Worm (Caenorhabditis elegans) whole organism, L2 larva: ENCODE measurements around the gene ZC506.1.

Source experiments
- ceh-82 ChIP-seq: fragments of 150-350 bp; optimal IDR thresholded peaks from 2 replicates; lab custom pipeline; 2014; ENCODE audit warnings: missing biosample characterization, missing genetic modification characterization
- lin-39 ChIP-seq: fragments of 150-350 bp; optimal IDR thresholded peaks from 2 replicates; lab custom pipeline; 2014; ENCODE audit warnings: missing biosample characterization, missing genetic modification reagents, missing genetic modification characterization
- nhr-237 ChIP-seq: fragments of 150-350 bp; optimal IDR thresholded peaks from 2 replicates; lab custom pipeline; 2014; ENCODE audit warnings: missing biosample characterization, missing genetic modification characterization
- nhr-6 ChIP-seq: fragments of 150-350 bp; optimal IDR thresholded peaks from 2 replicates; lab custom pipeline; 2014; ENCODE audit warnings: missing biosample characterization, missing genetic modification characterization
- unc-39 ChIP-seq: fragments of 150-350 bp; optimal IDR thresholded peaks from 2 replicates; lab custom pipeline; 2014; ENCODE audit warnings: missing biosample characterization, missing genetic modification characterization
- unc-62 ChIP-seq: fragments of 150-350 bp; optimal IDR thresholded peaks from 2 replicates; lab custom pipeline; 2014; ENCODE audit warnings: missing biosample characterization, missing genetic modification reagents, missing genetic modification characterization

ce11 chrX:9976206-9976605, 17.4 kb downstream of the ZC506.1 start, which contains the start of gene mgl-1:
- TF ChIP-seq nhr-237 (tag; lab: Kevin White, UChicago) (no peak), lin-39 (tag; lab: Kevin White, UChicago) (no peak), unc-62 (no peak), ceh-82 (tag; lab: Kevin White, UChicago) (no peak), nhr-6 (no peak), unc-39 (no peak)
